Worm (Caenorhabditis elegans) whole organism, L4 larva: ENCODE results near the gene cal-5.

Experiments
- F49E8.2 ChIP-seq: sonication (generic microtip); optimal IDR thresholded peaks from 2 replicates; lab custom pipeline; 2016; ENCODE audit warnings: missing compliant biosample characterization, mild to moderate bottlenecking, missing genetic modification characterization, borderline replicate concordance
- aha-1 ChIP-seq: fragments of 150-350 bp; peaks from one replicate; lab custom pipeline; 2014; ENCODE audit warnings: missing biosample characterization, missing genetic modification characterization
- aly-2 ChIP-seq: sonication (generic microtip); optimal IDR thresholded peaks from 2 replicates; lab custom pipeline; 2018; ENCODE audit warnings: missing biosample characterization, missing genetic modification characterization
- ceh-82 ChIP-seq: sonication (generic microtip); optimal IDR thresholded peaks from 2 replicates; lab custom pipeline; 2017; ENCODE audit warnings: missing biosample characterization, missing genetic modification characterization
- dmd-6 ChIP-seq: fragments of 200-800 bp; sonication (Bioruptor generic); IDR thresholded peaks from 2 replicates; pipeline ENCODE4 v1.3.6; 2022; ENCODE audit warnings: missing genetic modification reagents, missing genetic modification characterization, missing compliant biosample characterization
- lin-39 ChIP-seq: fragments of 150-350 bp; optimal IDR thresholded peaks from 2 replicates; lab custom pipeline; 2014; ENCODE audit warnings: missing biosample characterization, missing genetic modification reagents, missing genetic modification characterization
- nhr-10 ChIP-seq: fragments of 150-350 bp; optimal IDR thresholded peaks from 2 replicates; lab custom pipeline; 2014; ENCODE audit warnings: missing biosample characterization, missing genetic modification characterization
- nhr-237 ChIP-seq: sonication (generic microtip); optimal IDR thresholded peaks from 2 replicates; lab custom pipeline; 2017; ENCODE audit warnings: missing biosample characterization, missing genetic modification characterization
- nhr-25 ChIP-seq: sonication (generic microtip); optimal IDR thresholded peaks from 2 replicates; lab custom pipeline; 2017; ENCODE audit warnings: missing genetic modification characterization, mild to moderate bottlenecking, missing compliant biosample characterization, antibody characterized with exemption, moderate library complexity, borderline replicate concordance; ENCODE audit not compliant: insufficient read depth
- sdz-12 ChIP-seq: fragments of 200-800 bp; sonication (Bioruptor generic); optimal IDR thresholded peaks from 2 replicates; lab custom pipeline; 2018; ENCODE audit warnings: mild to moderate bottlenecking, missing genetic modification characterization, missing compliant biosample characterization
- skn-1 ChIP-seq: fragments of 150-350 bp; optimal IDR thresholded peaks from 2 replicates; lab custom pipeline; 2014; ENCODE audit warnings: missing biosample characterization, missing genetic modification characterization
- snpc-1.2 ChIP-seq: fragments of 200-800 bp; sonication (Bioruptor generic); IDR thresholded peaks from 2 replicates; pipeline ENCODE4 v1.3.6; 2022; ENCODE audit warnings: missing genetic modification reagents, missing genetic modification characterization, missing compliant biosample characterization

- 0 out of 2 replicates have a peak, but pooled peaks have one; percentile 6 for TF ChIP-seq dmd-6
- no peak for TF ChIP-seq snpc-1.2 (GFP tag; lab: Robert Waterston, UW)
- no peak for TF ChIP-seq nhr-237 (tag; lab: Kevin White, UChicago)
- no peak for TF ChIP-seq nhr-10 (tag; lab: Kevin White, UChicago)
- TF ChIP-seq aha-1 (tag; lab: Kevin White, UChicago): peak; percentile 29
- TF ChIP-seq sdz-12 (GFP tag; lab: Kevin White, UChicago): no peak
- TF ChIP-seq aly-2: no peak
- no peak for TF ChIP-seq skn-1 (tag; lab: Kevin White, UChicago)
- no peak for TF ChIP-seq ceh-82
- no peak for TF ChIP-seq lin-39 (tag; lab: Kevin White, UChicago)
- no peak for TF ChIP-seq nhr-25 (tag; lab: Kevin White, UChicago)
- TF ChIP-seq F49E8.2 (tag; lab: Kevin White, UChicago): no peak
These were observed 39.8 kb upstream of the cal-5 start for ce11 chrX:5117571-5117970.
